Worm (Caenorhabditis elegans) whole organism, L4 larva: ENCODE data around the gene F47E1.2.

Experiments
- F10B5.3 ChIP-seq: sonication (generic microtip); optimal IDR thresholded peaks from 2 replicates; lab custom pipeline; 2016; ENCODE audit warnings: mild to moderate bottlenecking, missing genetic modification characterization, missing compliant biosample characterization
- F37D6.2 ChIP-seq: sonication (generic microtip); optimal IDR thresholded peaks from 2 replicates; lab custom pipeline; 2016; ENCODE audit warnings: mild to moderate bottlenecking, missing genetic modification characterization, missing compliant biosample characterization
- F49E8.2 ChIP-seq: sonication (generic microtip); optimal IDR thresholded peaks from 2 replicates; lab custom pipeline; 2016; ENCODE audit warnings: missing compliant biosample characterization, mild to moderate bottlenecking, missing genetic modification characterization, borderline replicate concordance
- R02D3.7 ChIP-seq: fragments of 150-350 bp; sonication (generic microtip); optimal IDR thresholded peaks from 3 replicates; lab custom pipeline; 2014; ENCODE audit warnings: missing biosample characterization, missing genetic modification characterization
- Y75B8A.6 ChIP-seq: fragments of 200-800 bp; sonication (Bioruptor generic); IDR thresholded peaks from 2 replicates; pipeline ENCODE4 v1.3.6; 2022; ENCODE audit warnings: missing genetic modification reagents, missing genetic modification characterization, missing compliant biosample characterization
- aha-1 ChIP-seq: fragments of 150-350 bp; peaks from one replicate; lab custom pipeline; 2014; ENCODE audit warnings: missing biosample characterization, missing genetic modification characterization
- ama-1 ChIP-seq: fragments of 150-350 bp; optimal IDR thresholded peaks from 2 replicates; lab custom pipeline; 2014; ENCODE audit warnings: inconsistent platforms, mixed read lengths
- arid-1 ChIP-seq: fragments of 200-800 bp; sonication (Bioruptor generic); conservative IDR thresholded peaks from 2 replicates; pipeline ENCODE4 v1.3.6; 2022; ENCODE audit warnings: missing genetic modification reagents, missing genetic modification characterization, missing compliant biosample characterization
- ceh-20 ChIP-seq: fragments of 200-800 bp; sonication (Bioruptor generic); IDR thresholded peaks from 2 replicates; pipeline ENCODE4 v1.3.6; 2022; ENCODE audit warnings: missing genetic modification reagents, missing genetic modification characterization, missing compliant biosample characterization
- ceh-82 ChIP-seq: sonication (generic microtip); optimal IDR thresholded peaks from 2 replicates; lab custom pipeline; 2017; ENCODE audit warnings: missing biosample characterization, missing genetic modification characterization
- ces-1 ChIP-seq: fragments of 150-350 bp; sonication (generic microtip); optimal IDR thresholded peaks from 4 replicates; lab custom pipeline; 2014; ENCODE audit warnings: missing biosample characterization, missing genetic modification reagents, missing genetic modification characterization
- ctbp-1 ChIP-seq: fragments of 200-800 bp; sonication (Bioruptor generic); IDR thresholded peaks from 2 replicates; pipeline ENCODE4 v1.3.6; 2022; ENCODE audit warnings: missing genetic modification reagents, missing genetic modification characterization, missing compliant biosample characterization
- daf-16 ChIP-seq, 3 experiments: sonication (generic microtip); optimal IDR thresholded peaks; 2 replicates each; lab custom pipeline; 2016 to 2017; ENCODE audit warnings: missing genetic modification characterization in 3 of 3, missing genetic modification reagents in 3 of 3, mild to moderate bottlenecking in 2 of 3, missing compliant biosample characterization in 2 of 3, missing biosample characterization in 1 of 3, moderate library complexity in 1 of 3
- daf-8 ChIP-seq: fragments of 200-800 bp; sonication (Bioruptor generic); IDR thresholded peaks from 2 replicates; pipeline ENCODE4 v1.3.6; 2022; ENCODE audit warnings: missing genetic modification characterization, missing compliant biosample characterization
- egl-27 ChIP-seq: sonication (generic microtip); optimal IDR thresholded peaks from 3 replicates; lab custom pipeline; 2017; ENCODE audit warnings: missing biosample characterization, missing genetic modification reagents, missing genetic modification characterization
- egl-43 ChIP-seq: fragments of 200-800 bp; sonication (Bioruptor generic); IDR thresholded peaks from 2 replicates; pipeline ENCODE4 v1.3.6; 2022; ENCODE audit warnings: missing genetic modification reagents, missing genetic modification characterization, missing compliant biosample characterization
- fos-1 ChIP-seq: fragments of 150-350 bp; optimal IDR thresholded peaks from 2 replicates; lab custom pipeline; 2014; ENCODE audit warnings: missing biosample characterization, missing genetic modification characterization
- gei-8 ChIP-seq: fragments of 200-800 bp; sonication (Bioruptor generic); optimal IDR thresholded peaks from 2 replicates; lab custom pipeline; 2018; ENCODE audit warnings: mild to moderate bottlenecking, missing genetic modification characterization, missing compliant biosample characterization
- hif-1 ChIP-seq, 2 experiments: sonication (generic microtip); optimal IDR thresholded peaks; 2 replicates each; lab custom pipeline; 2016 to 2017; ENCODE audit warnings: missing compliant biosample characterization in 2 of 2, missing genetic modification characterization in 2 of 2, missing genetic modification reagents in 2 of 2, missing genotype in 2 of 2, mild to moderate bottlenecking in 1 of 2
- hlh-11 ChIP-seq: fragments of 200-800 bp; sonication (Bioruptor generic); optimal IDR thresholded peaks from 2 replicates; lab custom pipeline; 2018; ENCODE audit warnings: mild to moderate bottlenecking, missing genetic modification characterization, missing compliant biosample characterization
- lin-15B ChIP-seq: fragments of 150-350 bp; sonication (generic microtip); optimal IDR thresholded peaks from 3 replicates; lab custom pipeline; 2014; ENCODE audit warnings: missing biosample characterization, missing genetic modification characterization
- lin-39 ChIP-seq: fragments of 150-350 bp; optimal IDR thresholded peaks from 2 replicates; lab custom pipeline; 2014; ENCODE audit warnings: missing biosample characterization, missing genetic modification reagents, missing genetic modification characterization
- lsy-2 ChIP-seq, 2 experiments: fragments of 150-350 bp in 1 of 2; sonication (generic microtip) in 1 of 2; optimal IDR thresholded peaks; 2 replicates each; lab custom pipeline; 2014 to 2017; ENCODE audit warnings: missing biosample characterization in 2 of 2, missing genetic modification characterization in 2 of 2
- madf-5 ChIP-seq, 2 experiments: fragments of 200-800 bp; sonication (Bioruptor generic); IDR thresholded peaks; 2 replicates each; pipeline ENCODE4 v1.3.6; 2022; ENCODE audit warnings: missing compliant biosample characterization in 2 of 2, missing genetic modification characterization in 2 of 2
- madf-9 ChIP-seq: fragments of 200-800 bp; sonication (Bioruptor generic); conservative IDR thresholded peaks from 2 replicates; pipeline ENCODE4 v1.3.6; 2022; ENCODE audit warnings: missing genetic modification reagents, missing genetic modification characterization, missing compliant biosample characterization
- mdl-1 ChIP-seq, 2 experiments: fragments of 150-350 bp in 1 of 2; sonication (generic microtip) in 1 of 2; optimal IDR thresholded peaks; 2 replicates each; lab custom pipeline; 2014 to 2017; ENCODE audit warnings: missing biosample characterization in 2 of 2, missing genetic modification characterization in 2 of 2
- mep-1 ChIP-seq: fragments of 150-350 bp; sonication (generic microtip); optimal IDR thresholded peaks from 3 replicates; lab custom pipeline; 2014; ENCODE audit warnings: missing biosample characterization, missing genetic modification characterization
- mxl-2 ChIP-seq: fragments of 200-800 bp; sonication (Bioruptor generic); conservative IDR thresholded peaks from 2 replicates; pipeline ENCODE4 v1.3.6; 2022; ENCODE audit warnings: missing genetic modification reagents, missing genetic modification characterization, missing compliant biosample characterization
- nhr-10 ChIP-seq: fragments of 150-350 bp; optimal IDR thresholded peaks from 2 replicates; lab custom pipeline; 2014; ENCODE audit warnings: missing biosample characterization, missing genetic modification characterization
- nhr-102 ChIP-seq: sonication (generic microtip); optimal IDR thresholded peaks from 2 replicates; lab custom pipeline; 2016; ENCODE audit warnings: mild to moderate bottlenecking, missing genetic modification characterization, moderate library complexity, missing compliant biosample characterization
- nhr-11 ChIP-seq: fragments of 150-350 bp; optimal IDR thresholded peaks from 2 replicates; lab custom pipeline; 2014; ENCODE audit warnings: missing biosample characterization, missing genetic modification characterization
- nhr-25 ChIP-seq: sonication (generic microtip); optimal IDR thresholded peaks from 2 replicates; lab custom pipeline; 2017; ENCODE audit warnings: missing genetic modification characterization, mild to moderate bottlenecking, missing compliant biosample characterization, antibody characterized with exemption, moderate library complexity, borderline replicate concordance; ENCODE audit not compliant: insufficient read depth
- nhr-6 ChIP-seq: fragments of 150-350 bp; optimal IDR thresholded peaks from 2 replicates; lab custom pipeline; 2014; ENCODE audit warnings: missing biosample characterization, missing genetic modification characterization
- php-3 ChIP-seq: fragments of 200-800 bp; sonication (Bioruptor generic); IDR thresholded peaks from 2 replicates; pipeline ENCODE4 v1.3.6; 2022; ENCODE audit warnings: missing genetic modification reagents, missing genetic modification characterization, missing compliant biosample characterization
- saeg-2 ChIP-seq: fragments of 200-800 bp; sonication (Bioruptor generic); IDR thresholded peaks from 2 replicates; pipeline ENCODE4 v1.3.6; 2022; ENCODE audit warnings: missing genetic modification reagents, missing genetic modification characterization, missing compliant biosample characterization
- sdz-12 ChIP-seq: fragments of 200-800 bp; sonication (Bioruptor generic); optimal IDR thresholded peaks from 2 replicates; lab custom pipeline; 2018; ENCODE audit warnings: mild to moderate bottlenecking, missing genetic modification characterization, missing compliant biosample characterization
- snpc-1.2 ChIP-seq: fragments of 200-800 bp; sonication (Bioruptor generic); IDR thresholded peaks from 2 replicates; pipeline ENCODE4 v1.3.6; 2022; ENCODE audit warnings: missing genetic modification reagents, missing genetic modification characterization, missing compliant biosample characterization
- spr-1 ChIP-seq: sonication (generic microtip); optimal IDR thresholded peaks from 2 replicates; lab custom pipeline; 2016; ENCODE audit warnings: mild to moderate bottlenecking, missing genetic modification characterization, missing compliant biosample characterization
- tra-1 ChIP-seq: fragments of 200-800 bp; sonication (Bioruptor generic); IDR thresholded peaks from 2 replicates; pipeline ENCODE4 v1.3.6; 2022; ENCODE audit warnings: missing genetic modification reagents, missing genetic modification characterization, missing compliant biosample characterization
- unc-62 ChIP-seq, 3 experiments: fragments of 150-350 bp in 1 of 3; sonication (generic microtip); optimal IDR thresholded peaks in 2 of 3; peaks in 1 of 3; 1 replicate in 1 of 3; 2 replicates in 2 of 3; lab custom pipeline; 2014 to 2017; ENCODE audit warnings: missing biosample characterization in 3 of 3, missing genetic modification characterization in 3 of 3, missing genetic modification reagents in 3 of 3, missing genotype in 1 of 3
- zag-1 ChIP-seq: fragments of 150-350 bp; optimal IDR thresholded peaks from 2 replicates; lab custom pipeline; 2014; ENCODE audit warnings: missing biosample characterization, missing genetic modification characterization
- zfp-3 ChIP-seq: fragments of 200-800 bp; sonication (Bioruptor generic); conservative IDR thresholded peaks from 2 replicates; pipeline ENCODE4 v1.3.6; 2022; ENCODE audit warnings: missing genetic modification reagents, missing genetic modification characterization, missing compliant biosample characterization
- zip-2 ChIP-seq: fragments of 150-350 bp; optimal IDR thresholded peaks from 2 replicates; lab custom pipeline; 2014; ENCODE audit warnings: missing biosample characterization, missing genetic modification characterization
- ztf-11 ChIP-seq: fragments of 150-350 bp; optimal IDR thresholded peaks from 2 replicates; lab custom pipeline; 2014; ENCODE audit warnings: missing biosample characterization, missing genetic modification characterization
- ztf-7 ChIP-seq: fragments of 150-350 bp; optimal IDR thresholded peaks from 2 replicates; lab custom pipeline; 2014; ENCODE audit warnings: missing biosample characterization, missing genetic modification characterization

Gene F47E1.2

DNA sequence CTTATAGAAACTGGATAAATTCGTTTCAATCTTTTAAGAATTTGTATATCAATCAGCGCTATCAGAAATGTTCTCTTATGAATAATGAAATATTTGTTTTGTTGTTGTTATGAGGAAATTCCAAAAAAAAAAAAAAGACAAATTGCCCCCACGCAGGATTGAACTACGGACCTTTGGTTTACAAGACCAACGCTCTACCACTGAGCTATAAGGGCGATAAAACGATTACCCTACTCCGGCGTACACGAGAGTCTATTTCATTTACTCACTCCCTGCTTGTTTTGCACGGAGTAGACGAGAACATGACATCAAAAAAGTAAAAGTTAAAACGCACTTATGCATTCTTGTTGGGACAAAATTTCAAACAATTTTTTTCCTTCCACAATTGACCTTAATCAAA, 33.2 kb upstream of the F47E1.2 start (continued):
- TF ChIP-seq zag-1 (no peak), madf-9 (GFP tag; lab: Robert Waterston, UW) (no peak; the same call in 1 of the 2 replicates), mep-1 (tag; lab: Kevin White, UChicago) (no peak), ctbp-1 (GFP tag; lab: Robert Waterston, UW) (peak; percentile 85), spr-1 (tag; lab: Kevin White, UChicago) (peak; percentile 68), hlh-11 (tag; lab: Kevin White, UChicago) (no peak), ceh-20 (GFP tag; lab: Robert Waterston, UW) (peak; percentile 18; the same call in 1 of the 2 replicates), zip-2 (tag; lab: Kevin White, UChicago) (no peak), nhr-10 (tag; lab: Kevin White, UChicago) (no peak), zfp-3 (GFP tag; lab: Robert Waterston, UW) (no peak), gei-8 (peak; percentile 50), fos-1 (tag; lab: Kevin White, UChicago) (no peak), F37D6.2 (tag; lab: Kevin White, UChicago) (peak; percentile 4), lin-15B (tag; lab: Kevin White, UChicago) (no peak), mdl-1 (tag; optimal IDR thresholded peaks at IDR 0.05; lab: Kevin White, UChicago) (no peak), daf-16 (GFP tag; optimal IDR thresholded peaks at IDR 0.05; lab: Kevin White, UChicago) (peak; percentile 27 to 84), daf-16 (tag; optimal IDR thresholded peaks at IDR 0.05; lab: Kevin White, UChicago) (peak; percentile 60), lsy-2 (tag; optimal IDR thresholded peaks at IDR 0.05; lab: Kevin White, UChicago) (no peak), F10B5.3 (peak; percentile 31), ceh-82 (tag; lab: Kevin White, UChicago) (no peak), nhr-6 (peak; percentile 8), Y75B8A.6 (GFP tag; lab: Robert Waterston, UW) (peak; percentile 81; the same call in 1 of the 2 replicates), sdz-12 (peak; percentile 1)
- TF ChIP-seq, all 104 proteins: peak for 38

DNA sequence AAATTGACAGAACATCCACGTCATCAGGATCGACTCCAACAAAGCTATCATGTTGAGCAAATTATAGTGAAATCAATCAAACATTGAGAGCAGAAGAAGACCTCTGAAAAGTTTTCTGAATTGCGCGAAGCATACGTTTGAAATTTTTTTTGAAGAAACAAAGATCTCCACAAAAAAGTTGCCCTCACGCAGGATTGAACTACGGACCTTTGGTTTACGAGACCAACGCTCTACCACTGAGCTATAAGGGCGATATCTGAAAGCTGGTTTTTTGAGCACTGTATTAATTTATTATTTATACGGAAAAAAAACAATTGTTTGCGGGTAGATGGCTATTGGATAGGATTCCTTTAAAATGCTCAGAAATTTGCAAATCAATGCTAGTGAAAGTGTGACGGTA, 32.0 kb upstream of the F47E1.2 start:
- TF ChIP-seq lin-39 (tag; lab: Kevin White, UChicago) = no peak
- TF ChIP-seq ztf-7 (tag; lab: Kevin White, UChicago) = no peak
- TF ChIP-seq ama-1 (lab: Kevin White, UChicago) = no peak
- TF ChIP-seq ztf-11 = no peak

DNA sequence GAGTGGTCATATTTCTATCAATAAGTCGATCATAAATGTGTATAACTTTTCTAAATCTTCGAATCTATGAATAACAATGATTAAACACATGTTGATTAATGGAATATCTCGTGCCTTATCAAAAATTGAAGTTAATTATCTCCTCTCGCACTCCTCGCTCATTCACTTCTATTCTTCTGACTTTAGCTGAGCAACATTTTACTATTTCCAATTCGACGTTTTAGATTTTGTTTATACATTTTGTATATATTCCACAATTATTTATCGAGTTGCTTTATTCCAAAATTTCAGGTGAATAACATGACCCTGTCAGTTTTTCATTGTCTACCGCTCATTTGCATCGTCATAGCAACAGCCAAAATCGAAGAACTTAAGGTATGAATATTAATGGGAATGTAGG, 30.1 kb upstream of the F47E1.2 start, which contains the start of gene T25B6.3:
Gene T25B6.3, plus strand, starts transcription at position 301 of the 400 bp plus-strand sequence.
- TF ChIP-seq ces-1 (GFP tag; lab: Kevin White, UChicago) (no peak), unc-62 (GFP tag; optimal IDR thresholded peaks at IDR 0.05 in 1 of 2; lab: Kevin White, UChicago) (no peak), unc-62 (tag; optimal IDR thresholded peaks at IDR 0.05; lab: Kevin White, UChicago) (no peak), nhr-102 (tag; lab: Kevin White, UChicago) (no peak), aha-1 (tag; lab: Kevin White, UChicago) (peak; percentile 34), R02D3.7 (no peak), nhr-11 (tag; lab: Kevin White, UChicago) (no peak), mxl-2 (no peak)

DNA sequence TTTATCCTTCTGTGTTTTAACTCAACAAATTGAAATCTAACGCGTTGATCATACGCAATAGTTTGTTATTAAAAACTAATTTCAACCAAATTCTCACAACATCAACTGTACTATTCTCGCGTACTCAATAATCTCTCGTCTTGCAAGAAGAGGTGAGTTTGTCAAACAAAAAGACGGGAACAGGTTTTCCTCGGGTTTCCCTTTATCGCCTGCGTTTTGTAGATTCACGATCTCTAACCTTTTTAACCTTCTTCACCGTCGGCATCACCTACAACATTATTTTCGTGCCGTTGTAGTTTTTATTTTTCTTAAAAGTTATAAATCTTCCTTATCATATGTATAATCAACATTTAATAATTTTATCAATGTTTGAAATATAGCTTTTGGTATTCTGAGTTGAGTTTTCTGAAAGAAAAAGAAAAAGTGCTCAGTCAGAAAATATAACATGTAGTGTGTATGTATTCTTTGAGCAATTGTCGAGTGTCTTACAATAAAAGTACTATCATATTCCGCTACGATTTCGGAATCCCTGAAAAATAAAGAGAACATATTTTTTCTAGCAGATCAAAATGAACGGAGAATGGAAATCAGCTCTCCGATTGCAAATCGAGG, 28.4 kb upstream of the F47E1.2 start, which contains the start of gene snf-12:
Gene snf-12, plus strand, starts transcription at position 562 of the 612 bp plus-strand sequence.
- TF ChIP-seq unc-62 (GFP tag; optimal IDR thresholded peaks at IDR 0.05 in 1 of 2; lab: Kevin White, UChicago) (no peak), unc-62 (tag; optimal IDR thresholded peaks at IDR 0.05; lab: Kevin White, UChicago) (no peak), egl-43 (no peak), egl-27 (no peak), madf-5 (GFP tag; IDR thresholded peaks at IDR 0.05; lab: Robert Waterston, UW) (no peak), nhr-25 (tag; lab: Kevin White, UChicago) (peak; percentile 7), saeg-2 (GFP tag; lab: Robert Waterston, UW) (no peak), php-3 (GFP tag; lab: Robert Waterston, UW) (no peak), lin-15B (tag; lab: Kevin White, UChicago) (no peak), tra-1 (GFP tag; lab: Robert Waterston, UW) (no peak), nhr-10 (tag; lab: Kevin White, UChicago) (no peak), ztf-7 (tag; lab: Kevin White, UChicago) (no peak), F49E8.2 (tag; lab: Kevin White, UChicago) (no peak), aha-1 (tag; lab: Kevin White, UChicago) (peak; percentile 64), daf-8 (GFP tag; lab: Robert Waterston, UW) (no peak), snpc-1.2 (GFP tag; lab: Robert Waterston, UW) (no peak), nhr-11 (tag; lab: Kevin White, UChicago) (no peak), arid-1 (no peak), hif-1 (tag; optimal IDR thresholded peaks at IDR 0.05; lab: Kevin White, UChicago) (no peak)
